Fruit fly (Drosophila melanogaster) whole organism, embryonic: ENCODE data around the gene Mgstl.

ENCODE experiments used
- CG1024 ChIP-seq: fragments of 200-800 bp; sonication (Bioruptor generic); IDR thresholded peaks from 2 replicates; pipeline ENCODE4 v1.3.6; 2022; ENCODE audit warnings: missing biosample characterization, missing genetic modification characterization
- CG11093 ChIP-seq: fragments of 200-800 bp; sonication (Bioruptor generic); IDR thresholded peaks from 3 replicates; pipeline ENCODE4 v1.3.6; 2022; ENCODE audit warnings: missing biosample characterization, missing genetic modification characterization
- CG11456 ChIP-seq: fragments of 200-800 bp; sonication (Bioruptor generic); IDR thresholded peaks from 3 replicates; pipeline ENCODE4 v1.3.6; 2022; ENCODE audit warnings: missing biosample characterization, missing genetic modification characterization
- CG11695 ChIP-seq: fragments of 200-800 bp; sonication (Bioruptor generic); IDR thresholded peaks from 3 replicates; pipeline ENCODE4 v1.3.6; 2022; ENCODE audit warnings: missing biosample characterization, missing genetic modification characterization
- CG11723 ChIP-seq: fragments of 200-800 bp; sonication (Bioruptor generic); optimal IDR thresholded peaks from 2 replicates; lab custom pipeline; 2017; ENCODE audit warnings: missing biosample characterization, mild to moderate bottlenecking, missing genetic modification characterization
- CG12071 ChIP-seq: fragments of 200-800 bp; sonication (Bioruptor generic); optimal IDR thresholded peaks from 3 replicates; lab custom pipeline; 2018; ENCODE audit warnings: missing biosample characterization, mild to moderate bottlenecking, missing genetic modification characterization
- CG13894 ChIP-seq: fragments of 200-800 bp; sonication (Bioruptor generic); optimal IDR thresholded peaks from 3 replicates; lab custom pipeline; 2018; ENCODE audit warnings: missing biosample characterization, mild to moderate bottlenecking, missing genetic modification characterization, moderate library complexity
- CG14050 ChIP-seq: fragments of 200-800 bp; sonication (Bioruptor generic); IDR thresholded peaks from 3 replicates; pipeline ENCODE4 v1.3.6; 2022; ENCODE audit warnings: missing biosample characterization, missing genetic modification characterization
- CG15514 ChIP-seq: fragments of 200-800 bp; sonication (Bioruptor generic); optimal IDR thresholded peaks from 3 replicates; lab custom pipeline; 2017; ENCODE audit warnings: missing biosample characterization, missing genetic modification characterization, mild to moderate bottlenecking, moderate library complexity, missing genetic modification reagents
- CG1603 ChIP-seq: fragments of 200-800 bp; sonication (Bioruptor generic); optimal IDR thresholded peaks from 2 replicates; lab custom pipeline; 2019; ENCODE audit warnings: missing biosample characterization, mild to moderate bottlenecking, missing genetic modification characterization, moderate library complexity
- CG17359 ChIP-seq: fragments of 200-800 bp; sonication (Bioruptor generic); optimal IDR thresholded peaks from 3 replicates; lab custom pipeline; 2018; ENCODE audit warnings: missing biosample characterization, mild to moderate bottlenecking, missing genetic modification characterization, moderate library complexity
- CG17802 ChIP-seq: fragments of 200-800 bp; sonication (Bioruptor generic); optimal IDR thresholded peaks from 2 replicates; lab custom pipeline; 2018; ENCODE audit warnings: missing biosample characterization, mild to moderate bottlenecking, missing genetic modification characterization, moderate library complexity
- CG1832 ChIP-seq: fragments of 200-800 bp; sonication (Bioruptor generic); optimal IDR thresholded peaks from 2 replicates; lab custom pipeline; 2017; ENCODE audit warnings: missing biosample characterization, mild to moderate bottlenecking, missing genetic modification characterization, inconsistent platforms
- CG2129 ChIP-seq: fragments of 200-800 bp; sonication (Bioruptor generic); IDR thresholded peaks from 2 replicates; pipeline ENCODE4 v1.3.6; 2022; ENCODE audit warnings: missing biosample characterization, missing genetic modification characterization; ENCODE audit not compliant: partially characterized antibody
- CG32532 ChIP-seq: fragments of 200-800 bp; sonication (Bioruptor generic); IDR thresholded peaks from 2 replicates; pipeline ENCODE4 v1.3.6; 2022; ENCODE audit warnings: missing biosample characterization, missing genetic modification characterization
- CG32772 ChIP-seq: fragments of 200-800 bp; sonication (Bioruptor generic); IDR thresholded peaks from 2 replicates; pipeline ENCODE4 v1.3.6; 2022; ENCODE audit warnings: missing biosample characterization, missing genetic modification characterization
- CG34422 ChIP-seq: fragments of 200-800 bp; sonication (Bioruptor generic); IDR thresholded peaks from 3 replicates; pipeline ENCODE4 v1.3.6; 2022; ENCODE audit warnings: missing biosample characterization, missing genetic modification characterization
- CG4404 ChIP-seq: fragments of 200-800 bp; sonication (Bioruptor generic); IDR thresholded peaks from 2 replicates; pipeline ENCODE4 v1.3.6; 2022; ENCODE audit warnings: missing biosample characterization, missing genetic modification characterization
- CG6813 ChIP-seq: fragments of 200-800 bp; sonication (Bioruptor generic); optimal IDR thresholded peaks from 2 replicates; lab custom pipeline; 2017; ENCODE audit warnings: missing biosample characterization, missing genetic modification characterization, mild to moderate bottlenecking, moderate library complexity, missing genetic modification reagents
- CG7745 ChIP-seq: fragments of 200-800 bp; sonication (Bioruptor generic); optimal IDR thresholded peaks from 2 replicates; lab custom pipeline; 2018; ENCODE audit warnings: missing biosample characterization, mild to moderate bottlenecking, missing genetic modification characterization, moderate library complexity
- CG8290 ChIP-seq, 3 experiments: fragments of 200-800 bp; sonication (Bioruptor generic); optimal IDR thresholded peaks; 2 replicates each; lab custom pipeline; 2016 to 2019; ENCODE audit warnings: missing biosample characterization in 3 of 3, missing genetic modification characterization in 3 of 3, mild to moderate bottlenecking in 2 of 3, moderate library complexity in 1 of 3
- CG8765 ChIP-seq: fragments of 200-800 bp; sonication (Bioruptor generic); IDR thresholded peaks from 2 replicates; pipeline ENCODE4 v1.3.6; 2022; ENCODE audit warnings: missing biosample characterization, missing genetic modification characterization
- HLH3B ChIP-seq: fragments of 200-800 bp; sonication (Bioruptor generic); IDR thresholded peaks from 2 replicates; pipeline ENCODE4 v1.3.6; 2022; ENCODE audit warnings: missing biosample characterization, missing genetic modification characterization
- Max ChIP-seq: fragments of 200-800 bp; sonication (Bioruptor generic); optimal IDR thresholded peaks from 2 replicates; lab custom pipeline; 2016; ENCODE audit warnings: missing biosample characterization, mild to moderate bottlenecking, missing genetic modification characterization
- Pdp1 ChIP-seq, 2 experiments: fragments of 200-800 bp; sonication (Bioruptor generic); optimal IDR thresholded peaks; 3 replicates each; lab custom pipeline; 2016; ENCODE audit warnings: missing biosample characterization in 2 of 2, missing genetic modification characterization in 2 of 2, mild to moderate bottlenecking in 1 of 2, moderate library complexity in 1 of 2
- Rx ChIP-seq: fragments of 200-800 bp; sonication (Bioruptor generic); IDR thresholded peaks from 2 replicates; pipeline ENCODE4 v1.3.6; 2022; ENCODE audit warnings: missing biosample characterization, missing genetic modification characterization
- abd-A ChIP-seq: fragments of 200-800 bp; sonication (Bioruptor generic); optimal IDR thresholded peaks from 3 replicates; lab custom pipeline; 2019; ENCODE audit warnings: missing biosample characterization, mild to moderate bottlenecking, missing genetic modification characterization, moderate library complexity
- cas ChIP-seq: fragments of 200-800 bp; sonication (Bioruptor generic); IDR thresholded peaks from 2 replicates; pipeline ENCODE4 v1.3.6; 2022; ENCODE audit warnings: missing biosample characterization, missing genetic modification characterization
- cg ChIP-seq: fragments of 200-800 bp; sonication (Bioruptor generic); optimal IDR thresholded peaks from 3 replicates; lab custom pipeline; 2019; ENCODE audit warnings: missing biosample characterization, mild to moderate bottlenecking, missing genetic modification characterization, moderate library complexity
- chinmo ChIP-seq: fragments of 200-800 bp; sonication (Bioruptor generic); IDR thresholded peaks from 4 replicates; pipeline ENCODE4 v1.3.6; 2022; ENCODE audit warnings: missing biosample characterization, missing genetic modification characterization; ENCODE audit not compliant: partially characterized antibody
- disco-r ChIP-seq: fragments of 200-800 bp; sonication (Bioruptor generic); optimal IDR thresholded peaks from 2 replicates; lab custom pipeline; 2016; ENCODE audit warnings: missing biosample characterization, missing genetic modification characterization
- exex ChIP-seq: fragments of 200-800 bp; sonication (Bioruptor generic); optimal IDR thresholded peaks from 4 replicates; lab custom pipeline; 2018; ENCODE audit warnings: missing biosample characterization, mild to moderate bottlenecking, missing genetic modification characterization, moderate library complexity
- gfzf ChIP-seq: fragments of 200-800 bp; sonication (Bioruptor generic); optimal IDR thresholded peaks from 2 replicates; lab custom pipeline; 2016; ENCODE audit warnings: missing biosample characterization, mild to moderate bottlenecking, missing genetic modification characterization, moderate library complexity
- hth ChIP-seq: fragments of >200 bp; optimal IDR thresholded peaks from 2 replicates; lab custom pipeline; 2017; ENCODE audit warnings: inconsistent platforms
- mirr ChIP-seq: fragments of 200-800 bp; sonication (Bioruptor generic); optimal IDR thresholded peaks from 3 replicates; lab custom pipeline; 2018; ENCODE audit warnings: missing biosample characterization, mild to moderate bottlenecking, missing genetic modification characterization
- nom ChIP-seq: fragments of 200-800 bp; sonication (Bioruptor generic); optimal IDR thresholded peaks from 2 replicates; lab custom pipeline; 2017; ENCODE audit warnings: missing biosample characterization, missing genetic modification characterization, mild to moderate bottlenecking, moderate library complexity, missing genetic modification reagents
- org-1 ChIP-seq: fragments of 200-800 bp; sonication (Bioruptor generic); optimal IDR thresholded peaks from 2 replicates; lab custom pipeline; 2017; ENCODE audit warnings: missing biosample characterization, missing genetic modification characterization
- p53 ChIP-seq: fragments of 200-800 bp; sonication (Bioruptor generic); optimal IDR thresholded peaks from 2 replicates; lab custom pipeline; 2016; ENCODE audit warnings: missing biosample characterization, missing genetic modification characterization
- pfk ChIP-seq: fragments of 200-800 bp; sonication (Bioruptor generic); optimal IDR thresholded peaks from 2 replicates; lab custom pipeline; 2018; ENCODE audit warnings: missing biosample characterization, mild to moderate bottlenecking, missing genetic modification characterization, moderate library complexity
- pzg ChIP-seq: fragments of 200-800 bp; sonication (Bioruptor generic); optimal IDR thresholded peaks from 3 replicates; lab custom pipeline; 2018; ENCODE audit warnings: missing biosample characterization, mild to moderate bottlenecking, missing genetic modification characterization, moderate library complexity
- row ChIP-seq: fragments of 200-800 bp; sonication (Bioruptor generic); IDR thresholded peaks from 3 replicates; pipeline ENCODE4 v1.3.6; 2022; ENCODE audit warnings: missing biosample characterization, missing genetic modification characterization
- run ChIP-seq: fragments of 200-800 bp; sonication (Bioruptor generic); optimal IDR thresholded peaks from 3 replicates; lab custom pipeline; 2018; ENCODE audit warnings: missing biosample characterization, mild to moderate bottlenecking, missing genetic modification characterization
- sens-2 ChIP-seq: fragments of 200-800 bp; sonication (Bioruptor generic); IDR thresholded peaks from 2 replicates; pipeline ENCODE4 v1.3.6; 2022; ENCODE audit warnings: missing biosample characterization, missing genetic modification characterization
- trem ChIP-seq: fragments of 200-800 bp; optimal IDR thresholded peaks from 3 replicates; lab custom pipeline; 2019; ENCODE audit warnings: missing biosample characterization, mild to moderate bottlenecking, missing genetic modification characterization, moderate library complexity
- twi ChIP-seq: fragments of 200-800 bp; optimal IDR thresholded peaks from 2 replicates; lab custom pipeline; 2019; ENCODE audit warnings: missing biosample characterization, mild to moderate bottlenecking, missing genetic modification characterization, moderate library complexity
- vvl ChIP-seq: fragments of 200-800 bp; sonication (Bioruptor generic); IDR thresholded peaks from 2 replicates; pipeline ENCODE4 v1.3.6; 2022; ENCODE audit warnings: missing biosample characterization, missing genetic modification characterization

Mgstl gene

DNA sequence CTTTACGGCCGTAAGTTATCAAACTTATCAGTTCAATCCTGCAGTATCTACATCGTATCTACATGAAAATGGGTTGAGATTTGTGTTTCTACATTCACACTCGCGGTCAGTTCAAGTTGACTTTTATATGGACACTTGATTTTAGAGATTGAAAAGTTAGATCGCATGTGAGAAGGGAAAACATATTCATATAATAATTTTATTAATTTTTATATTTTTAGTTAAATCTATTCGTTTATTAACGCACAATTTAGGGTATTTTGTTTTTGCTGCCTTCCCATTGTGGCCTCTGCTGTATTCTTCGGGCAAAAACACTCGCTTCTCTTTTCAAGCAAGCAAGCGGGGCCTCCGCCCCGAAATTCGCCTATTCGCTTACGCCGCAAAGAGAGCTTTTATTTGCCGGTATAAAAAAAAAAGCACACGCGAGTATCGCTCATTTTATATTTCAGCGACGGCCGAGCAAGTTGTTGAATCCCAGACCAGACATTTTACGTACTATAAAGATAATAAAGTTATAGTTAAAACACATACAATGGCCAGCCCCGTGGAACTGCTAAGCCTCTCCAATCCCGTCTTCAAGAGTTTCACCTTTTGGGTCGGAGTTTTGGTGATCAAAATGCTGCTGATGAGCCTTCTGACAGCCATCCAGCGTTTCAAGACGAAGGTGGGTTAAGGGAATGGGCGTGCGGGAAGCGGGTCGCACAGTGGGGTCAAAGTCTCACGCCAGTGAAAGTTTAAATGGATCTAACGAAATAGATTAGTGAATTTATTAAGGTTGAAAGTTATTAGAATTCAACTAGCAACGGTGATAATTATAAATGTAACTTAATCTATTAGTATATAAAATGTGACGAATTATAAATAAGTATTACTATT is 951 bp downstream of the Mgstl start (continued):
- peak; percentile 86 for TF ChIP-seq CG13894 (tag; lab: Kevin White, UChicago)
- peak; percentile 80 for TF ChIP-seq mirr (GFP tag; lab: Kevin White, UChicago)
- peak; percentile 67; the same call in 1 of the 2 replicates for TF ChIP-seq CG8765 (GFP tag; lab: Robert Waterston, UW)
- TF ChIP-seq cas (GFP tag; lab: Robert Waterston, UW), result peak; percentile 79
- peak; percentile 88 for TF ChIP-seq CG34422 (GFP tag; lab: Robert Waterston, UW)
- peak; percentile 93 for TF ChIP-seq CG17359 (tag; lab: Kevin White, UChicago)
- TF ChIP-seq CG6813 (GFP tag; lab: Kevin White, UChicago), result peak; percentile 89
- peak; percentile 97 for TF ChIP-seq row (GFP tag; lab: Robert Waterston, UW)
- TF ChIP-seq CG14050 (GFP tag; lab: Robert Waterston, UW), result peak; percentile 84
- peak; percentile 78; the same call in 2 of the 3 replicates for TF ChIP-seq CG11093
- TF ChIP-seq Rx (GFP tag; lab: Robert Waterston, UW), result peak; percentile 84
- peak; percentile 78 for TF ChIP-seq CG11723 (GFP tag; lab: Kevin White, UChicago)
- TF ChIP-seq Max, result peak; percentile 84
- peak; percentile 75 for TF ChIP-seq org-1 (GFP tag; lab: Kevin White, UChicago)
- peak; percentile 69 for TF ChIP-seq CG1024
- peak; percentile 94 for TF ChIP-seq HLH3B (GFP tag; lab: Robert Waterston, UW)
- peak; percentile 84 for TF ChIP-seq CG32772 (GFP tag; lab: Robert Waterston, UW)
- peak; percentile 74 for TF ChIP-seq twi (tag; lab: Kevin White, UChicago)
- no peak for TF ChIP-seq p53 (GFP tag; lab: Kevin White, UChicago)
- peak; percentile 80 for TF ChIP-seq CG11456 (GFP tag; lab: Robert Waterston, UW)
- peak; percentile 89 for TF ChIP-seq run (tag; lab: Kevin White, UChicago)
- peak; percentile 90 for TF ChIP-seq trem
- TF ChIP-seq CG4404, result peak; percentile 74

DNA sequence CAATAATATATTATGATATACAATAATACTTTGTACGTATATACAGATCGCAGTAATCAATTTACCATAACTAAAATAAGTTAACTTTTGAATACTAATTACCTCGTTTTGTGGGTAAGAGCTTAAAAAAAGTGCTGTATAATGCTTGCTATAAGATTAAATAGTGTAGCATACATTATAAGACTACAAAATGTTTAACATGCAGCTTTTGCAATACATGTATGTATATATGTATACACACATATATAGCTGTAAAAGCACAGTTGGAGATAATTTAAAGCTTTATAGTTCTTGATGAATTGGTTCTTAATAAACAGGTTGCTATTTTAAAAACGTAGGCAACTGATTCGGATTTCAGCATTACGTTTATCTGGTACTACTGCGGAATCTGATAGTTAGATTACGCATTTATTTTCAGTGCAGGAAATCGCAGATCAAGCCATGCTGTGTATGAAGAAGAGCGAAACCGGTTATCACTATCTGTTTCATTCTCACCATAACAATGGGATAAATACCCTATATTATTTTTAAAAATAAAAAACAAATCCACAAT is 2.4 kb downstream of the Mgstl start:
- TF ChIP-seq Pdp1 (GFP tag; optimal IDR thresholded peaks at IDR 0.05; lab: Kevin White, UChicago), result peak in 1 of 2 experiments; percentile 2
- peak; percentile 97 for TF ChIP-seq CG15514 (GFP tag; lab: Kevin White, UChicago)
- TF ChIP-seq disco-r (GFP tag; lab: Kevin White, UChicago), result no peak
- no peak for TF ChIP-seq CG8290 (GFP tag; optimal IDR thresholded peaks at IDR 0.05; lab: Kevin White, UChicago)
- TF ChIP-seq CG8290 (tag; optimal IDR thresholded peaks at IDR 0.05; lab: Kevin White, UChicago), result peak in 1 of 2 experiments; percentile 77
- TF ChIP-seq pzg (GFP tag; lab: Kevin White, UChicago), result peak; percentile 20
- peak; percentile 10 for TF ChIP-seq vvl (GFP tag; lab: Robert Waterston, UW)
- TF ChIP-seq pfk (GFP tag; lab: Kevin White, UChicago), result no peak
- peak; percentile 1 for TF ChIP-seq CG12071 (GFP tag; lab: Kevin White, UChicago)
- peak; percentile 54 for TF ChIP-seq exex
- peak; percentile 50 for TF ChIP-seq CG1603
- TF ChIP-seq CG1832, result no peak
- TF ChIP-seq abd-A, result peak; percentile 23
- TF ChIP-seq CG32532 (GFP tag; lab: Robert Waterston, UW), result peak; percentile 4
- peak; percentile 32 for TF ChIP-seq CG13894 (tag; lab: Kevin White, UChicago)
- no peak for TF ChIP-seq CG2129 (GFP tag; lab: Robert Waterston, UW)
- peak; percentile 37 for TF ChIP-seq gfzf (GFP tag; lab: Kevin White, UChicago)
- TF ChIP-seq CG17802 (tag; lab: Kevin White, UChicago), result no peak
- peak; percentile 69 for TF ChIP-seq cg (GFP tag; lab: Kevin White, UChicago)
- TF ChIP-seq mirr (GFP tag; lab: Kevin White, UChicago), result peak; percentile 4
- peak; percentile 16 for TF ChIP-seq nom (GFP tag; lab: Kevin White, UChicago)
- TF ChIP-seq CG7745 (tag; lab: Kevin White, UChicago), result no peak
- TF ChIP-seq trem, result no peak
- TF ChIP-seq chinmo, result 0 out of 4 replicates have a peak, but pooled peaks have one; percentile 49
- no peak for TF ChIP-seq hth (lab: Kevin White, UChicago)
- TF ChIP-seq CG4404, result no peak
- TF ChIP-seq sens-2 (GFP tag; lab: Robert Waterston, UW), result no peak
- TF ChIP-seq CG11695 (GFP tag; lab: Robert Waterston, UW), result no peak
